Worm (Caenorhabditis elegans): Measurements from ENCODE around the gene F35D2.1.

ce11 chrII:7607953-7608352 is 32.2 kb downstream of the F35D2.1 start, which contains the start of gene lips-17:
- no peak for TF ChIP-seq ref-1 (GFP tag; conservative IDR thresholded peaks at IDR 0.05)
- no peak for TF ChIP-seq tab-1 (GFP tag; IDR thresholded peaks at IDR 0.05)
- no peak for TF ChIP-seq T22C8.4 (GFP tag; IDR thresholded peaks at IDR 0.05)
- TF ChIP-seq cog-1 (tag; optimal IDR thresholded peaks at IDR 0.05): no peak

Measured in whole organism, midembryonic.